Fruit fly (Drosophila melanogaster) whole organism, prepupa: ENCODE data around the gene CG7920.

Source experiments
- Blimp-1 ChIP-seq: fragments of 200-800 bp; sonication (Bioruptor generic); optimal IDR thresholded peaks from 3 replicates; lab custom pipeline; 2017; ENCODE audit warnings: missing biosample characterization, missing genetic modification characterization, mild to moderate bottlenecking, moderate library complexity, missing genetic modification reagents
- CG10669 ChIP-seq: fragments of 200-800 bp; sonication (Bioruptor generic); optimal IDR thresholded peaks from 3 replicates; lab custom pipeline; 2018; ENCODE audit warnings: missing biosample characterization, mild to moderate bottlenecking, missing genetic modification characterization, moderate library complexity
- CG11294 ChIP-seq: fragments of 200-800 bp; sonication (Bioruptor generic); IDR thresholded peaks from 2 replicates; pipeline ENCODE4 v1.3.6; 2022; ENCODE audit warnings: missing biosample characterization, missing genetic modification characterization
- CG11902 ChIP-seq: fragments of 200-800 bp; sonication (Bioruptor generic); optimal IDR thresholded peaks from 3 replicates; lab custom pipeline; 2016; ENCODE audit warnings: missing biosample characterization, missing genetic modification characterization
- CG15336 ChIP-seq: fragments of 200-800 bp; sonication (Bioruptor generic); IDR thresholded peaks from 2 replicates; pipeline ENCODE4 v1.3.6; 2022; ENCODE audit warnings: missing biosample characterization, missing genetic modification characterization
- CG16779 ChIP-seq: fragments of 200-800 bp; sonication (Bioruptor generic); optimal IDR thresholded peaks from 3 replicates; lab custom pipeline; 2017; ENCODE audit warnings: missing biosample characterization, mild to moderate bottlenecking, missing genetic modification characterization
- CG3032 ChIP-seq: fragments of 200-800 bp; optimal IDR thresholded peaks from 2 replicates; lab custom pipeline; 2019; ENCODE audit warnings: missing biosample characterization, mild to moderate bottlenecking, missing genetic modification characterization, moderate library complexity
- CG32006 ChIP-seq: fragments of 200-800 bp; sonication (Bioruptor generic); optimal IDR thresholded peaks from 3 replicates; lab custom pipeline; 2017; ENCODE audit warnings: missing biosample characterization, mild to moderate bottlenecking, missing genetic modification characterization
- CG34406 ChIP-seq: fragments of 200-800 bp; sonication (Bioruptor generic); optimal IDR thresholded peaks from 3 replicates; lab custom pipeline; 2016; ENCODE audit warnings: missing biosample characterization, missing genetic modification characterization
- CG3919 ChIP-seq: fragments of 200-800 bp; sonication (Bioruptor generic); optimal IDR thresholded peaks from 3 replicates; lab custom pipeline; 2016; ENCODE audit warnings: missing biosample characterization, missing genetic modification characterization
- CG4318 ChIP-seq: fragments of 200-800 bp; sonication (Bioruptor generic); optimal IDR thresholded peaks from 3 replicates; lab custom pipeline; 2017; ENCODE audit warnings: missing biosample characterization, mild to moderate bottlenecking, missing genetic modification characterization
- CG6163 ChIP-seq: fragments of 200-800 bp; sonication (Bioruptor generic); IDR thresholded peaks from 3 replicates; pipeline ENCODE4 v1.3.6; 2022; ENCODE audit warnings: missing biosample characterization, missing genetic modification characterization
- CG6276 ChIP-seq: fragments of 200-800 bp; sonication (Bioruptor generic); optimal IDR thresholded peaks from 2 replicates; lab custom pipeline; 2017; ENCODE audit warnings: missing biosample characterization, mild to moderate bottlenecking, missing genetic modification characterization
- CG6808 ChIP-seq: fragments of 200-800 bp; sonication (Bioruptor generic); optimal IDR thresholded peaks from 3 replicates; lab custom pipeline; 2017; ENCODE audit warnings: missing biosample characterization, missing genetic modification characterization, mild to moderate bottlenecking, moderate library complexity, missing genetic modification reagents
- CG6854 ChIP-seq: fragments of 200-800 bp; sonication (Bioruptor generic); optimal IDR thresholded peaks from 2 replicates; lab custom pipeline; 2017; ENCODE audit warnings: missing biosample characterization, mild to moderate bottlenecking, missing genetic modification characterization
- CG7368 ChIP-seq: fragments of 200-800 bp; sonication (Bioruptor generic); optimal IDR thresholded peaks from 3 replicates; lab custom pipeline; 2016; ENCODE audit warnings: missing biosample characterization, missing genetic modification characterization
- CG8119 ChIP-seq: fragments of 200-800 bp; sonication (Bioruptor generic); IDR thresholded peaks from 3 replicates; pipeline ENCODE4 v1.3.6; 2022; ENCODE audit warnings: missing biosample characterization, missing genetic modification characterization
- CG8632 ChIP-seq: fragments of 200-800 bp; sonication (Bioruptor generic); optimal IDR thresholded peaks from 3 replicates; lab custom pipeline; 2016; ENCODE audit warnings: missing biosample characterization, missing genetic modification characterization
- CG9139 ChIP-seq: fragments of 200-800 bp; sonication (Bioruptor generic); optimal IDR thresholded peaks from 3 replicates; lab custom pipeline; 2017; ENCODE audit warnings: missing biosample characterization, mild to moderate bottlenecking, missing genetic modification characterization
- Eip78C ChIP-seq: fragments of 200-800 bp; sonication (Bioruptor generic); peaks from one replicate; lab custom pipeline; 2016; ENCODE audit warnings: missing biosample characterization, missing genetic modification characterization
- Eip93F ChIP-seq: fragments of 200-800 bp; sonication (Bioruptor generic); optimal IDR thresholded peaks from 2 replicates; lab custom pipeline; 2016; ENCODE audit warnings: missing biosample characterization, mild to moderate bottlenecking, missing genetic modification characterization
- Ets21C ChIP-seq: fragments of 200-800 bp; sonication (Bioruptor generic); optimal IDR thresholded peaks from 3 replicates; lab custom pipeline; 2016; ENCODE audit warnings: missing biosample characterization, missing genetic modification characterization
- Ets96B ChIP-seq: fragments of 200-800 bp; optimal IDR thresholded peaks from 2 replicates; lab custom pipeline; 2019; ENCODE audit warnings: missing biosample characterization, mild to moderate bottlenecking, missing genetic modification characterization, moderate library complexity
- Gug ChIP-seq: fragments of 200-800 bp; sonication (Bioruptor generic); IDR thresholded peaks from 2 replicates; pipeline ENCODE4 v1.3.6; 2022; ENCODE audit warnings: missing biosample characterization, missing genetic modification characterization
- Hr38 ChIP-seq: sonication (Bioruptor generic); optimal IDR thresholded peaks from 2 replicates; lab custom pipeline; 2016; ENCODE audit warnings: missing biosample characterization, missing genetic modification characterization
- Hr39 ChIP-seq: fragments of 200-800 bp; sonication (Bioruptor generic); optimal IDR thresholded peaks from 2 replicates; lab custom pipeline; 2016; ENCODE audit warnings: missing biosample characterization, missing genetic modification characterization
- OdsH ChIP-seq: fragments of 200-800 bp; sonication (Bioruptor generic); optimal IDR thresholded peaks from 3 replicates; lab custom pipeline; 2016; ENCODE audit warnings: missing biosample characterization, missing genetic modification characterization
- achi ChIP-seq: fragments of 200-800 bp; sonication (Bioruptor generic); optimal IDR thresholded peaks from 3 replicates; lab custom pipeline; 2016; ENCODE audit warnings: missing biosample characterization, missing genetic modification characterization
- acj6 ChIP-seq: fragments of 200-800 bp; sonication (Bioruptor generic); optimal IDR thresholded peaks from 3 replicates; lab custom pipeline; 2016; ENCODE audit warnings: missing biosample characterization, missing genetic modification characterization
- dac ChIP-seq: fragments of 200-800 bp; sonication (Bioruptor generic); optimal IDR thresholded peaks from 2 replicates; lab custom pipeline; 2017; ENCODE audit warnings: missing biosample characterization, mild to moderate bottlenecking, missing genetic modification characterization
- eg ChIP-seq: fragments of 200-800 bp; sonication (Bioruptor generic); IDR thresholded peaks from 3 replicates; pipeline ENCODE4 v1.3.6; 2022; ENCODE audit warnings: missing biosample characterization, missing genetic modification characterization
- esn ChIP-seq: fragments of 200-800 bp; sonication (Bioruptor generic); optimal IDR thresholded peaks from 2 replicates; lab custom pipeline; 2016; ENCODE audit warnings: missing biosample characterization, mild to moderate bottlenecking, missing genetic modification characterization, moderate library complexity
- fd59A ChIP-seq: fragments of 200-800 bp; sonication (Bioruptor generic); optimal IDR thresholded peaks from 2 replicates; lab custom pipeline; 2017; ENCODE audit warnings: missing biosample characterization, mild to moderate bottlenecking, missing genetic modification characterization, missing genetic modification reagents
- fd85E ChIP-seq: fragments of 200-800 bp; sonication (Bioruptor generic); optimal IDR thresholded peaks from 3 replicates; lab custom pipeline; 2016; ENCODE audit warnings: missing biosample characterization, missing genetic modification characterization
- fkh ChIP-seq: fragments of 200-800 bp; sonication (Bioruptor generic); optimal IDR thresholded peaks from 3 replicates; lab custom pipeline; 2017; ENCODE audit warnings: missing biosample characterization, mild to moderate bottlenecking, missing genetic modification characterization, moderate library complexity
- net ChIP-seq: fragments of 200-800 bp; sonication (Bioruptor generic); optimal IDR thresholded peaks from 3 replicates; lab custom pipeline; 2016; ENCODE audit warnings: missing biosample characterization, missing genetic modification characterization
- ss ChIP-seq, 2 experiments: fragments of 200-800 bp; sonication (Bioruptor generic); optimal IDR thresholded peaks; 2 replicates in 1 of 2; 3 replicates in 1 of 2; lab custom pipeline; 2017 to 2018; ENCODE audit warnings: mild to moderate bottlenecking in 2 of 2, missing biosample characterization in 2 of 2, missing genetic modification characterization in 2 of 2, moderate library complexity in 1 of 2
- svp ChIP-seq: fragments of 200-800 bp; sonication (Bioruptor generic); peaks from one replicate; lab custom pipeline; 2016; ENCODE audit warnings: missing biosample characterization, missing genetic modification characterization
- topi ChIP-seq: fragments of 200-800 bp; sonication (Bioruptor generic); optimal IDR thresholded peaks from 3 replicates; lab custom pipeline; 2016; ENCODE audit warnings: missing biosample characterization, missing genetic modification characterization
- vri ChIP-seq: fragments of 200-800 bp; sonication (Bioruptor generic); optimal IDR thresholded peaks from 3 replicates; lab custom pipeline; 2016; ENCODE audit warnings: missing biosample characterization, mild to moderate bottlenecking, missing genetic modification characterization

The CG7920 gene

dm6 chr3R:30014977-30015514 is at the start of gene CG7920 (continued):
- TF ChIP-seq Ets21C (no peak), CG11294 (GFP tag; lab: Robert Waterston, UW) (no peak), Hr38 (no peak), eg (GFP tag; lab: Robert Waterston, UW) (peak; percentile 60; the same call in 2 of the 3 replicates), Ets96B (tag; lab: Kevin White, UChicago) (no peak), CG3919 (GFP tag; lab: Kevin White, UChicago) (peak; percentile 65), CG7368 (GFP tag; lab: Kevin White, UChicago) (no peak), CG11902 (no peak)

- TF ChIP-seq fd59A (GFP tag; lab: Kevin White, UChicago) (no peak), fkh (GFP tag; lab: Kevin White, UChicago) (peak; percentile 65), CG3032 (tag; lab: Kevin White, UChicago) (no peak), OdsH (GFP tag; lab: Kevin White, UChicago) (no peak), CG34406 (GFP tag; lab: Kevin White, UChicago) (no peak), CG10669 (GFP tag; lab: Kevin White, UChicago) (no peak), CG6808 (GFP tag; lab: Kevin White, UChicago) (no peak), svp (GFP tag; lab: Kevin White, UChicago) (peak; percentile 45), CG11902 (no peak), Eip78C (peak; percentile 43), CG6163 (GFP tag; lab: Robert Waterston, UW) (no peak), Ets21C (no peak), CG6276 (GFP tag; lab: Kevin White, UChicago) (no peak), achi (GFP tag; lab: Kevin White, UChicago) (no peak), Eip93F (GFP tag; lab: Kevin White, UChicago) (no peak), CG32006 (GFP tag; lab: Kevin White, UChicago) (no peak), CG7368 (GFP tag; lab: Kevin White, UChicago) (no peak)
Measured at dm6 chr3R:30063704-30064103, 48.6 kb upstream of the CG7920 start.

dm6 chr3R:30062543-30062942 is 47.5 kb upstream of the CG7920 start:
- TF ChIP-seq svp (GFP tag; lab: Kevin White, UChicago) (no peak), CG11902 (peak; percentile 64), Eip78C (peak; percentile 32), vri (GFP tag; lab: Kevin White, UChicago) (peak; percentile 99)

- no peak for TF ChIP-seq Hr39
- TF ChIP-seq CG6854, result no peak
- TF ChIP-seq topi (GFP tag; lab: Kevin White, UChicago), result no peak
- TF ChIP-seq fkh (GFP tag; lab: Kevin White, UChicago), result peak; percentile 75
- no peak for TF ChIP-seq CG3919 (GFP tag; lab: Kevin White, UChicago)
- TF ChIP-seq, all 60 proteins: peak for 1
Measured at dm6 chr3R:30061980-30062379, 46.9 kb upstream of the CG7920 start.

dm6 chr3R:30061154-30061482 is 46.0 kb upstream of the CG7920 start:
- peak; percentile 99 for TF ChIP-seq Eip78C
- peak; percentile 56 for TF ChIP-seq CG4318 (GFP tag; lab: Kevin White, UChicago)
- peak; percentile 93 for TF ChIP-seq CG34406 (GFP tag; lab: Kevin White, UChicago)
- TF ChIP-seq CG8632 (GFP tag; lab: Kevin White, UChicago), result peak; percentile 91
- TF ChIP-seq fd85E (GFP tag; lab: Kevin White, UChicago), result peak; percentile 84
- peak; percentile 94 for TF ChIP-seq Ets96B (tag; lab: Kevin White, UChicago)
- TF ChIP-seq achi (GFP tag; lab: Kevin White, UChicago), result peak; percentile 94
- TF ChIP-seq Gug (GFP tag; lab: Robert Waterston, UW), result peak; percentile 90
- TF ChIP-seq dac (GFP tag; lab: Kevin White, UChicago), result peak; percentile 72
- peak; percentile 91 for TF ChIP-seq vri (GFP tag; lab: Kevin White, UChicago)
- TF ChIP-seq fkh (GFP tag; lab: Kevin White, UChicago), result peak; percentile 47
- peak; percentile 92 for TF ChIP-seq acj6 (GFP tag; lab: Kevin White, UChicago)
- peak; percentile 92 for TF ChIP-seq OdsH (GFP tag; lab: Kevin White, UChicago)
- TF ChIP-seq fd59A (GFP tag; lab: Kevin White, UChicago), result peak; percentile 75
- TF ChIP-seq CG32006 (GFP tag; lab: Kevin White, UChicago), result peak; percentile 85
- TF ChIP-seq net, result peak; percentile 90
- peak; percentile 94 for TF ChIP-seq CG15336 (GFP tag; lab: Robert Waterston, UW)
- peak; percentile 98 for TF ChIP-seq CG6163 (GFP tag; lab: Robert Waterston, UW)
- peak; percentile 96 for TF ChIP-seq esn (GFP tag; lab: Kevin White, UChicago)
- peak; percentile 93 for TF ChIP-seq CG8119 (GFP tag; lab: Robert Waterston, UW)
- peak; percentile 95 for TF ChIP-seq eg (GFP tag; lab: Robert Waterston, UW)
- peak; percentile 90 for TF ChIP-seq Ets21C
- TF ChIP-seq CG6808 (GFP tag; lab: Kevin White, UChicago), result peak; percentile 87
- peak; percentile 89 for TF ChIP-seq Blimp-1 (GFP tag; lab: Kevin White, UChicago)
- peak; percentile 88 for TF ChIP-seq CG16779
- peak; percentile 92 for TF ChIP-seq CG3032 (tag; lab: Kevin White, UChicago)
- no peak for TF ChIP-seq Hr38
- peak; percentile 83 for TF ChIP-seq CG9139 (GFP tag; lab: Kevin White, UChicago)
- TF ChIP-seq CG11294 (GFP tag; lab: Robert Waterston, UW), result peak; percentile 84
- TF ChIP-seq ss (GFP tag; optimal IDR thresholded peaks at IDR 0.05; lab: Kevin White, UChicago), result peak; percentile 87 to 92
- TF ChIP-seq CG7368 (GFP tag; lab: Kevin White, UChicago), result peak; percentile 95
